Worm (Caenorhabditis elegans): Measurements from ENCODE around the gene ins-8.

DNA sequence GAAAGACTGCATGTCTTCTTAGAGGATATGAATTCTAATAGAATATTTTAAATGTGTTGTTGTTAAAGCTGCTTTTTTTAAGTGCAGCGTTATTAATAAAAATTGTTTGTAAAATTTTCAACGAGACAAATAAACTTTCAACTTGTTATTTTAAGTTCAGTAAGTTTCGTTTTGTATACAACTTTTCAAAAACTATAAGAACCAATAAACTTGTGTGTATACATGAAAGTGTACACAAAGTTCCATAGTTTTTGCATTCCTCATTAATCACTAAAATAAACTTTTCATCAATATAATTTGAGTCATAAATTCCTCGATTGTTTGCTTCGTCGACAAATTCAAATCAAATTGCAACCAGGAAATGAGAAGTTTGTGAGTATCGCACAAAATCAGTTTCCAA lies 32.1 kb downstream of the ins-8 start, which contains the start of gene srm-3:
- TF ChIP-seq him-1 (tag; optimal IDR thresholded peaks at IDR 0.05) = no peak
- TF ChIP-seq dao-5 (tag; optimal IDR thresholded peaks at IDR 0.05) = no peak
- no peak for TF ChIP-seq W03F9.2 (tag; optimal IDR thresholded peaks at IDR 0.05)
